Worm (Caenorhabditis elegans): Measurements from ENCODE around the gene Y59A8B.26.

DNA sequence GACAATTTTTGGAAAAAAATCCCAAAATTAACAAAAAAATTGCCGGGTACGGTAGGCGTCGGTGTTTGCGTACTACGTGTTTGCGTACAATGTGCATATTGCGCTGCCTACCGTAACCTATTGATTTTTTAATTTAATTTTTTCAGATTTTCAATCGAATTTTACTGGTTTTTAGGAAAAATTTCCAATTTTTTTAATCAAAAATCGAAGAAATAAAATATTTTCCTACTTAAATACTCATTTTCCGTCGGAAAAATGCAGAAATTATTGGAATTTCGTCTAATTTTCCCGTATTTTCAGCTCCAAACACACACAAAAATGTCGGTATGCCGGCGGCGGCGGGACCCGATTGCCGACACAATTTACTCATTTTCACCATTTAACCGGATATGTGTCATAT is 24.7 kb downstream of the Y59A8B.26 start, which contains the start of gene Y59A8B.21:
- TF ChIP-seq nhr-23 (tag; optimal IDR thresholded peaks at IDR 0.05) (no peak), snpc-4 (tag; optimal IDR thresholded peaks at IDR 0.05) (no peak), elt-2 (tag; optimal IDR thresholded peaks at IDR 0.05) (no peak), unc-62 (GFP tag; optimal IDR thresholded peaks at IDR 0.05) (no peak), mdl-1 (tag; optimal IDR thresholded peaks at IDR 0.05) (no peak), nhr-76 (tag; optimal IDR thresholded peaks at IDR 0.05) (no peak), ceh-82 (tag; optimal IDR thresholded peaks at IDR 0.05) (no peak), ztf-4 (tag; optimal IDR thresholded peaks at IDR 0.05) (no peak), nhr-237 (tag; optimal IDR thresholded peaks at IDR 0.05) (no peak), ceh-16 (tag; optimal IDR thresholded peaks at IDR 0.05) (no peak), ztf-11 (tag; optimal IDR thresholded peaks at IDR 0.05) (no peak), nhr-28 (tag; optimal IDR thresholded peaks at IDR 0.05) (no peak), tbx-2 (tag; optimal IDR thresholded peaks at IDR 0.05) (no peak)

Data from whole organism, L3 larva.